Fruit fly (Drosophila melanogaster) whole organism, embryonic: ENCODE results near the gene CG6766.
A peak's percentile ranks its signal among the peaks of the same experiment; 100 is the strongest.

Source experiments
- B-H2 ChIP-seq: fragments of 200-800 bp; sonication (Bioruptor generic); optimal IDR thresholded peaks from 2 replicates; lab custom pipeline; 2018; ENCODE audit warnings: missing biosample characterization, mild to moderate bottlenecking, missing genetic modification characterization
- CG12104 ChIP-seq: fragments of 200-800 bp; sonication (Bioruptor generic); optimal IDR thresholded peaks from 3 replicates; lab custom pipeline; 2016; ENCODE audit warnings: missing biosample characterization, missing genetic modification characterization
- CG13624 ChIP-seq: fragments of 200-800 bp; sonication (Bioruptor generic); optimal IDR thresholded peaks from 2 replicates; lab custom pipeline; 2016; ENCODE audit warnings: missing biosample characterization, missing genetic modification characterization
- CG17186 ChIP-seq: fragments of 200-800 bp; sonication (Bioruptor generic); optimal IDR thresholded peaks from 3 replicates; lab custom pipeline; 2017; ENCODE audit warnings: missing biosample characterization, missing genetic modification reagents, missing genetic modification characterization
- CG17612 ChIP-seq: fragments of 200-800 bp; sonication (Bioruptor generic); IDR thresholded peaks from 2 replicates; pipeline ENCODE4 v1.3.6; 2022; ENCODE audit warnings: missing biosample characterization, missing genetic modification characterization
- CG1792 ChIP-seq: fragments of 200-800 bp; sonication (Bioruptor generic); optimal IDR thresholded peaks from 2 replicates; lab custom pipeline; 2016; ENCODE audit warnings: missing biosample characterization, missing genetic modification characterization
- CG2678 ChIP-seq: fragments of 200-800 bp; sonication (Bioruptor generic); optimal IDR thresholded peaks from 3 replicates; lab custom pipeline; 2019; ENCODE audit warnings: missing biosample characterization, mild to moderate bottlenecking, missing genetic modification characterization, moderate library complexity
- CG30431 ChIP-seq: fragments of 200-800 bp; sonication (Bioruptor generic); optimal IDR thresholded peaks from 2 replicates; lab custom pipeline; 2017; ENCODE audit warnings: missing biosample characterization, missing genetic modification characterization
- CG3163 ChIP-seq: fragments of 200-800 bp; sonication (Bioruptor generic); optimal IDR thresholded peaks from 3 replicates; lab custom pipeline; 2016; ENCODE audit warnings: missing biosample characterization, missing genetic modification characterization
- CG33213 ChIP-seq: fragments of 200-800 bp; sonication (Bioruptor generic); optimal IDR thresholded peaks from 3 replicates; lab custom pipeline; 2016; ENCODE audit warnings: missing biosample characterization, missing genetic modification characterization
- CG5245 ChIP-seq: fragments of 200-800 bp; sonication (Bioruptor generic); optimal IDR thresholded peaks from 3 replicates; lab custom pipeline; 2016; ENCODE audit warnings: missing biosample characterization, missing genetic modification characterization
- CG6765 ChIP-seq: fragments of 200-800 bp; sonication (Bioruptor generic); optimal IDR thresholded peaks from 3 replicates; lab custom pipeline; 2017; ENCODE audit warnings: missing biosample characterization, mild to moderate bottlenecking, missing genetic modification characterization
- CG7745 ChIP-seq: fragments of 200-800 bp; sonication (Bioruptor generic); optimal IDR thresholded peaks from 2 replicates; lab custom pipeline; 2018; ENCODE audit warnings: missing biosample characterization, mild to moderate bottlenecking, missing genetic modification characterization, moderate library complexity
- CG7987 ChIP-seq: fragments of 200-800 bp; sonication (Bioruptor generic); optimal IDR thresholded peaks from 2 replicates; lab custom pipeline; 2018; ENCODE audit warnings: missing biosample characterization, mild to moderate bottlenecking, missing genetic modification characterization, moderate library complexity
- CG9437 ChIP-seq: fragments of 200-800 bp; sonication (Bioruptor generic); optimal IDR thresholded peaks from 2 replicates; lab custom pipeline; 2018; ENCODE audit warnings: missing biosample characterization, mild to moderate bottlenecking, missing genetic modification characterization
- CHES-1-like ChIP-seq: fragments of 200-800 bp; sonication (Bioruptor generic); optimal IDR thresholded peaks from 2 replicates; lab custom pipeline; 2016; ENCODE audit warnings: missing biosample characterization, missing genetic modification characterization
- GATAe ChIP-seq: fragments of 200-800 bp; sonication (Bioruptor generic); conservative IDR thresholded peaks from 2 replicates; pipeline ENCODE4 v1.3.6; 2022; ENCODE audit warnings: missing biosample characterization, missing genetic modification characterization
- Gug ChIP-seq: fragments of 200-800 bp; sonication (Bioruptor generic); IDR thresholded peaks from 4 replicates; pipeline ENCODE4 v1.3.6; 2022; ENCODE audit warnings: missing biosample characterization, missing genetic modification characterization
- MBD-R2 ChIP-seq: fragments of 200-800 bp; sonication (Bioruptor generic); IDR thresholded peaks from 2 replicates; pipeline ENCODE4 v1.3.6; 2022; ENCODE audit warnings: missing biosample characterization, missing genetic modification characterization
- Myb ChIP-seq: fragments of 200-800 bp; sonication (Bioruptor generic); optimal IDR thresholded peaks from 2 replicates; lab custom pipeline; 2016; ENCODE audit warnings: missing biosample characterization, missing genetic modification characterization
- NfI ChIP-seq: fragments of 200-800 bp; sonication (Bioruptor generic); optimal IDR thresholded peaks from 3 replicates; lab custom pipeline; 2018; ENCODE audit warnings: missing biosample characterization, mild to moderate bottlenecking, missing genetic modification characterization, moderate library complexity
- Spps ChIP-seq: fragments of 200-800 bp; sonication (Bioruptor generic); optimal IDR thresholded peaks from 2 replicates; lab custom pipeline; 2018; ENCODE audit warnings: missing biosample characterization, mild to moderate bottlenecking, missing genetic modification characterization
- Vsx1 ChIP-seq: fragments of 200-800 bp; sonication (Bioruptor generic); optimal IDR thresholded peaks from 2 replicates; lab custom pipeline; 2017; ENCODE audit warnings: missing biosample characterization, mild to moderate bottlenecking, missing genetic modification characterization, missing genetic modification reagents
- ato ChIP-seq: fragments of 200-800 bp; sonication (Bioruptor generic); IDR thresholded peaks from 2 replicates; pipeline ENCODE4 v1.3.6; 2022; ENCODE audit warnings: missing biosample characterization, missing genetic modification characterization; ENCODE audit not compliant: partially characterized antibody
- cg ChIP-seq: fragments of 200-800 bp; sonication (Bioruptor generic); optimal IDR thresholded peaks from 3 replicates; lab custom pipeline; 2019; ENCODE audit warnings: missing biosample characterization, mild to moderate bottlenecking, missing genetic modification characterization, moderate library complexity
- corto ChIP-seq: fragments of 200-800 bp; sonication (Bioruptor generic); optimal IDR thresholded peaks from 2 replicates; lab custom pipeline; 2016; ENCODE audit warnings: missing biosample characterization, mild to moderate bottlenecking, missing genetic modification characterization, moderate library complexity
- dati ChIP-seq: fragments of 200-800 bp; sonication (Bioruptor generic); IDR thresholded peaks from 2 replicates; pipeline ENCODE4 v1.3.6; 2022; ENCODE audit warnings: missing biosample characterization, missing genetic modification characterization
- dmrt11E ChIP-seq: fragments of 200-800 bp; sonication (Bioruptor generic); optimal IDR thresholded peaks from 3 replicates; lab custom pipeline; 2018; ENCODE audit warnings: missing biosample characterization, mild to moderate bottlenecking, missing genetic modification characterization, moderate library complexity
- dysf ChIP-seq: fragments of 200-800 bp; sonication (Bioruptor generic); IDR thresholded peaks from 3 replicates; pipeline ENCODE4 v1.3.6; 2022; ENCODE audit warnings: missing biosample characterization, missing genetic modification characterization
- fd3F ChIP-seq: fragments of 200-800 bp; sonication (Bioruptor generic); optimal IDR thresholded peaks from 2 replicates; lab custom pipeline; 2018; ENCODE audit warnings: missing biosample characterization, mild to moderate bottlenecking, missing genetic modification characterization, moderate library complexity
- grn ChIP-seq: fragments of 200-800 bp; sonication (Bioruptor generic); optimal IDR thresholded peaks from 3 replicates; lab custom pipeline; 2017; ENCODE audit warnings: missing biosample characterization, missing genetic modification characterization
- kay ChIP-seq: fragments of 200-800 bp; sonication (Bioruptor generic); optimal IDR thresholded peaks from 2 replicates; lab custom pipeline; 2016; ENCODE audit warnings: missing biosample characterization, missing genetic modification characterization
- lab ChIP-seq: fragments of 200-800 bp; sonication (Bioruptor generic); optimal IDR thresholded peaks from 3 replicates; lab custom pipeline; 2017; ENCODE audit warnings: missing biosample characterization, missing genetic modification characterization, mild to moderate bottlenecking, moderate library complexity, missing genetic modification reagents
- maf-S ChIP-seq: fragments of 200-800 bp; sonication (Bioruptor generic); optimal IDR thresholded peaks from 2 replicates; lab custom pipeline; 2016; ENCODE audit warnings: missing biosample characterization, missing genetic modification characterization
- mirr ChIP-seq: fragments of 200-800 bp; sonication (Bioruptor generic); optimal IDR thresholded peaks from 3 replicates; lab custom pipeline; 2018; ENCODE audit warnings: missing biosample characterization, mild to moderate bottlenecking, missing genetic modification characterization
- sc ChIP-seq, 3 experiments: fragments of >200 bp in 2 of 3; fragments of 200-800 bp in 1 of 3; sonication (Bioruptor generic) in 1 of 3; optimal IDR thresholded peaks; 2 replicates in 2 of 3; 3 replicates in 1 of 3; lab custom pipeline; 2017; ENCODE audit warnings: mild to moderate bottlenecking in 1 of 3, missing biosample characterization in 1 of 3, missing genetic modification characterization in 1 of 3, missing genetic modification reagents in 1 of 3
- scrt ChIP-seq: fragments of 200-800 bp; sonication (Bioruptor generic); optimal IDR thresholded peaks from 2 replicates; lab custom pipeline; 2018; ENCODE audit warnings: missing biosample characterization, mild to moderate bottlenecking, missing genetic modification characterization, moderate library complexity
- seq ChIP-seq: fragments of 200-800 bp; sonication (Bioruptor generic); IDR thresholded peaks from 2 replicates; pipeline ENCODE4 v1.3.6; 2022; ENCODE audit warnings: missing biosample characterization, missing genetic modification characterization
- sim ChIP-seq: fragments of 200-800 bp; sonication (Bioruptor generic); IDR thresholded peaks from 2 replicates; pipeline ENCODE4 v1.3.6; 2022; ENCODE audit warnings: missing biosample characterization, missing genetic modification characterization
- slbo ChIP-seq: fragments of 200-800 bp; sonication (Bioruptor generic); IDR thresholded peaks from 2 replicates; pipeline ENCODE4 v1.3.6; 2022; ENCODE audit warnings: missing biosample characterization, missing genetic modification characterization
- slp2 ChIP-seq: fragments of 200-800 bp; sonication (Bioruptor generic); optimal IDR thresholded peaks from 2 replicates; lab custom pipeline; 2016; ENCODE audit warnings: missing biosample characterization, missing genetic modification characterization
- sqz ChIP-seq: fragments of 200-800 bp; sonication (Bioruptor generic); optimal IDR thresholded peaks from 3 replicates; lab custom pipeline; 2018; ENCODE audit warnings: missing biosample characterization, mild to moderate bottlenecking, missing genetic modification characterization
- ssp ChIP-seq: fragments of 200-800 bp; sonication (Bioruptor generic); IDR thresholded peaks from 2 replicates; pipeline ENCODE4 v1.3.6; 2022; ENCODE audit warnings: missing biosample characterization, missing genetic modification characterization
- stc ChIP-seq: fragments of 200-800 bp; sonication (Bioruptor generic); IDR thresholded peaks from 2 replicates; pipeline ENCODE4 v1.3.6; 2022; ENCODE audit warnings: missing biosample characterization, missing genetic modification characterization
- tll ChIP-seq, 2 experiments: fragments of 200-800 bp in 1 of 2; fragments of >200 bp in 1 of 2; sonication (Bioruptor generic) in 1 of 2; optimal IDR thresholded peaks; 2 replicates each; lab custom pipeline; 2017 to 2019; ENCODE audit warnings: missing biosample characterization in 2 of 2, missing genetic modification characterization in 2 of 2, mild to moderate bottlenecking in 1 of 2, moderate library complexity in 1 of 2
- tna ChIP-seq: fragments of 200-800 bp; sonication (Bioruptor generic); IDR thresholded peaks from 2 replicates; pipeline ENCODE4 v1.3.6; 2022; ENCODE audit warnings: missing biosample characterization, missing genetic modification characterization; ENCODE audit not compliant: partially characterized antibody
- trh ChIP-seq: fragments of 200-800 bp; sonication (Bioruptor generic); optimal IDR thresholded peaks from 2 replicates; lab custom pipeline; 2016; ENCODE audit warnings: missing biosample characterization, missing genetic modification characterization
- unpg ChIP-seq: fragments of 200-800 bp; sonication (Bioruptor generic); optimal IDR thresholded peaks from 3 replicates; lab custom pipeline; 2018; ENCODE audit warnings: missing biosample characterization, mild to moderate bottlenecking, missing genetic modification characterization, moderate library complexity
- z ChIP-seq: fragments of 200-800 bp; sonication (Bioruptor generic); IDR thresholded peaks from 3 replicates; pipeline ENCODE4 v1.3.6; 2022; ENCODE audit warnings: missing biosample characterization, missing genetic modification characterization
- zf30C ChIP-seq: fragments of 200-800 bp; sonication (Bioruptor generic); optimal IDR thresholded peaks from 3 replicates; lab custom pipeline; 2018; ENCODE audit warnings: missing biosample characterization, mild to moderate bottlenecking, missing genetic modification characterization

Gene CG6766

dm6 chr2L:12007331-12007791, 33.1 kb downstream of the CG6766 start (continued):
- TF ChIP-seq CG30431 (GFP tag; lab: Kevin White, UChicago) (no peak), B-H2 (GFP tag; lab: Kevin White, UChicago) (peak; percentile 92), corto (no peak), GATAe (GFP tag; lab: Robert Waterston, UW) (no peak), MBD-R2 (GFP tag; lab: Robert Waterston, UW) (no peak), Gug (GFP tag; lab: Robert Waterston, UW) (0 out of 4 replicates have a peak, but pooled peaks have one; percentile 15), fd3F (no peak), lab (peak; percentile 83), sc (optimal IDR thresholded peaks at IDR 0.05; lab: Kevin White, UChicago) (no peak), sc (GFP tag; optimal IDR thresholded peaks at IDR 0.05; lab: Kevin White, UChicago) (peak; percentile 17), Spps (no peak), CG7987 (GFP tag; lab: Kevin White, UChicago) (peak; percentile 84), ssp (GFP tag; lab: Robert Waterston, UW) (no peak), ato (no peak), kay (peak; percentile 89), dati (GFP tag; lab: Robert Waterston, UW) (no peak), CG33213 (GFP tag; lab: Kevin White, UChicago) (peak; percentile 91), CG12104 (GFP tag; lab: Kevin White, UChicago) (no peak), CG9437 (GFP tag; lab: Kevin White, UChicago) (no peak), CG3163 (peak; percentile 40), maf-S (GFP tag; lab: Kevin White, UChicago) (no peak), scrt (GFP tag; lab: Kevin White, UChicago) (no peak), slp2 (GFP tag; lab: Kevin White, UChicago) (no peak), CHES-1-like (GFP tag; lab: Kevin White, UChicago) (peak; percentile 45), CG17186 (peak; percentile 87), Vsx1 (peak; percentile 62), slbo (GFP tag; lab: Robert Waterston, UW) (no peak), CG2678 (tag; lab: Kevin White, UChicago) (peak; percentile 41), CG7745 (tag; lab: Kevin White, UChicago) (no peak), CG1792 (GFP tag; lab: Kevin White, UChicago) (no peak), trh (GFP tag; lab: Kevin White, UChicago) (no peak), z (GFP tag; lab: Robert Waterston, UW) (no peak), unpg (peak; percentile 24), stc (GFP tag; lab: Robert Waterston, UW) (no peak), sim (GFP tag; lab: Robert Waterston, UW) (no peak), mirr (GFP tag; lab: Kevin White, UChicago) (peak; percentile 80), CG13624 (peak; percentile 74), grn (GFP tag; lab: Kevin White, UChicago) (peak; percentile 5), CG17612 (GFP tag; lab: Robert Waterston, UW) (no peak), tna (GFP tag; lab: Robert Waterston, UW) (no peak), zf30C (peak; percentile 14), NfI (GFP tag; lab: Kevin White, UChicago) (peak; percentile 75), CG5245 (GFP tag; lab: Kevin White, UChicago) (no peak), tll (GFP tag; optimal IDR thresholded peaks at IDR 0.05; lab: Kevin White, UChicago) (peak in 1 of 2 experiments; percentile 92), cg (GFP tag; lab: Kevin White, UChicago) (peak; percentile 69), dysf (GFP tag; lab: Robert Waterston, UW) (no peak), dmrt11E (tag; lab: Kevin White, UChicago) (peak; percentile 21), sqz (GFP tag; lab: Kevin White, UChicago) (peak; percentile 96), CG6765 (GFP tag; lab: Kevin White, UChicago) (peak; percentile 52), seq (GFP tag; lab: Robert Waterston, UW) (no peak), Myb (GFP tag; lab: Kevin White, UChicago) (peak; percentile 89)
